Worm (Caenorhabditis elegans): ENCODE data around the gene glr-8.

ce11 chrX:6517025-6517770 is 11.4 kb downstream of the glr-8 start:
- TF ChIP-seq nhr-23 (tag; optimal IDR thresholded peaks at IDR 0.05) (no peak), unc-39 (tag; optimal IDR thresholded peaks at IDR 0.05) (no peak), blmp-1 (tag; optimal IDR thresholded peaks at IDR 0.05; ENCODE audit: insufficient read depth) (no peak), nhr-11 (tag; optimal IDR thresholded peaks at IDR 0.05) (no peak), lin-39 (tag; optimal IDR thresholded peaks at IDR 0.05) (no peak), Y55F3AM.14 (GFP tag; optimal IDR thresholded peaks at IDR 0.05) (no peak), nhr-129 (tag; optimal IDR thresholded peaks at IDR 0.05) (peak; percentile 54), nhr-12 (tag; optimal IDR thresholded peaks at IDR 0.05) (no peak), egl-27 (tag; optimal IDR thresholded peaks at IDR 0.05) (no peak), unc-55 (GFP tag; optimal IDR thresholded peaks at IDR 0.05) (no peak), aly-2 (tag; optimal IDR thresholded peaks at IDR 0.05) (no peak), nhr-237 (tag; optimal IDR thresholded peaks at IDR 0.05) (no peak)

All from whole organism, L2 larva.